Worm (Caenorhabditis elegans) whole organism, L2 larva: Measurements from ENCODE around the gene mfsd-6.
"Not testable (repeated sequence)": the region's sequence is repeated elsewhere in the genome, so short reads cannot be mapped to it uniquely, and the experiment has no call there.

Experiments used
- elt-3 ChIP-seq: sonication (generic microtip); optimal IDR thresholded peaks from 2 replicates; lab custom pipeline; 2017; ENCODE audit warnings: missing biosample characterization, missing genetic modification characterization
- nhr-12 ChIP-seq: fragments of 150-350 bp; optimal IDR thresholded peaks from 2 replicates; lab custom pipeline; 2014; ENCODE audit warnings: missing biosample characterization, missing genetic modification characterization
- nhr-6 ChIP-seq: fragments of 150-350 bp; optimal IDR thresholded peaks from 2 replicates; lab custom pipeline; 2014; ENCODE audit warnings: missing biosample characterization, missing genetic modification characterization
- unc-39 ChIP-seq: fragments of 150-350 bp; optimal IDR thresholded peaks from 2 replicates; lab custom pipeline; 2014; ENCODE audit warnings: missing biosample characterization, missing genetic modification characterization
- unc-62 ChIP-seq: fragments of 150-350 bp; optimal IDR thresholded peaks from 2 replicates; lab custom pipeline; 2014; ENCODE audit warnings: missing biosample characterization, missing genetic modification reagents, missing genetic modification characterization

- TF ChIP-seq nhr-12 (tag; lab: Kevin White, UChicago); nhr-6 (tag; lab: Kevin White, UChicago); unc-62 (GFP tag; lab: Kevin White, UChicago); elt-3 (tag; lab: Kevin White, UChicago); unc-39 (tag; lab: Kevin White, UChicago): not testable (repeated sequence)
These were observed 15.3 kb upstream of the mfsd-6 start, which contains the start of gene Y80D4G.2 for ce11 chrIII:7594482-7594881.
